Worm (Caenorhabditis elegans) whole organism, L4 larva: ENCODE measurements around the gene npr-18.
A peak's percentile ranks its signal among the peaks of the same experiment; 100 is the strongest.

Experiments used
- F26F4.8 ChIP-seq: fragments of 200-800 bp; sonication (Bioruptor generic); conservative IDR thresholded peaks from 2 replicates; pipeline ENCODE4 v1.3.6; 2022; ENCODE audit warnings: missing genetic modification characterization, missing compliant biosample characterization
- F37D6.2 ChIP-seq: sonication (generic microtip); optimal IDR thresholded peaks from 2 replicates; lab custom pipeline; 2016; ENCODE audit warnings: mild to moderate bottlenecking, missing genetic modification characterization, missing compliant biosample characterization
- Y105C5A.15 ChIP-seq: fragments of 200-800 bp; sonication (Bioruptor generic); IDR thresholded peaks from 2 replicates; pipeline ENCODE4 v1.3.6; 2022; ENCODE audit warnings: missing genetic modification characterization, missing compliant biosample characterization
- Y5F2A.4 ChIP-seq: fragments of 200-800 bp; sonication (Bioruptor generic); optimal IDR thresholded peaks from 2 replicates; lab custom pipeline; 2018; ENCODE audit warnings: mild to moderate bottlenecking, missing genetic modification characterization, missing compliant biosample characterization
- aha-1 ChIP-seq: fragments of 150-350 bp; peaks from one replicate; lab custom pipeline; 2014; ENCODE audit warnings: missing biosample characterization, missing genetic modification characterization
- attf-4 ChIP-seq: sonication (generic microtip); optimal IDR thresholded peaks from 3 replicates; lab custom pipeline; 2017; ENCODE audit warnings: missing biosample characterization, missing genetic modification characterization
- ceh-62 ChIP-seq: sonication (generic microtip); optimal IDR thresholded peaks from 2 replicates; lab custom pipeline; 2017; ENCODE audit warnings: missing biosample characterization, missing genetic modification characterization
- ceh-82 ChIP-seq: sonication (generic microtip); optimal IDR thresholded peaks from 2 replicates; lab custom pipeline; 2017; ENCODE audit warnings: missing biosample characterization, missing genetic modification characterization
- ces-1 ChIP-seq: fragments of 150-350 bp; sonication (generic microtip); optimal IDR thresholded peaks from 4 replicates; lab custom pipeline; 2014; ENCODE audit warnings: missing biosample characterization, missing genetic modification reagents, missing genetic modification characterization
- daf-16 ChIP-seq, 3 experiments: sonication (generic microtip); optimal IDR thresholded peaks; 2 replicates each; lab custom pipeline; 2016 to 2017; ENCODE audit warnings: missing genetic modification characterization in 3 of 3, missing genetic modification reagents in 3 of 3, mild to moderate bottlenecking in 2 of 3, missing compliant biosample characterization in 2 of 3, missing biosample characterization in 1 of 3, moderate library complexity in 1 of 3
- daf-8 ChIP-seq: fragments of 200-800 bp; sonication (Bioruptor generic); IDR thresholded peaks from 2 replicates; pipeline ENCODE4 v1.3.6; 2022; ENCODE audit warnings: missing genetic modification characterization, missing compliant biosample characterization
- dmd-9 ChIP-seq: fragments of 200-800 bp; sonication (Bioruptor generic); IDR thresholded peaks from 2 replicates; pipeline ENCODE4 v1.3.6; 2022; ENCODE audit warnings: missing genetic modification reagents, missing genetic modification characterization, missing compliant biosample characterization
- dve-1 ChIP-seq: sonication (generic microtip); optimal IDR thresholded peaks from 2 replicates; lab custom pipeline; 2017; ENCODE audit warnings: antibody characterized with exemption, mild to moderate bottlenecking, missing genetic modification characterization, missing compliant biosample characterization; ENCODE audit not compliant: insufficient read depth
- fkh-10 ChIP-seq: fragments of 150-350 bp; optimal IDR thresholded peaks from 2 replicates; lab custom pipeline; 2014; ENCODE audit warnings: missing biosample characterization, missing genetic modification reagents, missing genetic modification characterization
- hlh-11 ChIP-seq: fragments of 200-800 bp; sonication (Bioruptor generic); optimal IDR thresholded peaks from 2 replicates; lab custom pipeline; 2018; ENCODE audit warnings: mild to moderate bottlenecking, missing genetic modification characterization, missing compliant biosample characterization
- hlh-30 ChIP-seq: sonication (generic microtip); optimal IDR thresholded peaks from 2 replicates; lab custom pipeline; 2017; ENCODE audit warnings: antibody characterized with exemption, mild to moderate bottlenecking, missing genetic modification characterization, missing compliant biosample characterization; ENCODE audit not compliant: insufficient read depth
- hmg-1.1 ChIP-seq: fragments of 200-800 bp; sonication (Bioruptor generic); IDR thresholded peaks from 2 replicates; pipeline ENCODE4 v1.3.6; 2022; ENCODE audit warnings: missing genetic modification reagents, missing genetic modification characterization, missing compliant biosample characterization
- lim-7 ChIP-seq: fragments of 200-800 bp; sonication (Bioruptor generic); IDR thresholded peaks from 2 replicates; pipeline ENCODE4 v1.3.6; 2022; ENCODE audit warnings: missing genetic modification characterization, missing compliant biosample characterization
- lin-1 ChIP-seq: fragments of 200-800 bp; sonication (Bioruptor generic); IDR thresholded peaks from 2 replicates; pipeline ENCODE4 v1.3.6; 2022; ENCODE audit warnings: missing genetic modification reagents, missing genetic modification characterization, missing compliant biosample characterization
- lsy-2 ChIP-seq, 2 experiments: fragments of 150-350 bp in 1 of 2; sonication (generic microtip) in 1 of 2; optimal IDR thresholded peaks; 2 replicates each; lab custom pipeline; 2014 to 2017; ENCODE audit warnings: missing biosample characterization in 2 of 2, missing genetic modification characterization in 2 of 2
- mdt-29 ChIP-seq: fragments of 200-800 bp; sonication (Bioruptor generic); IDR thresholded peaks from 2 replicates; pipeline ENCODE4 v1.3.6; 2022; ENCODE audit warnings: missing genetic modification reagents, missing genetic modification characterization, missing compliant biosample characterization
- mes-2 ChIP-seq: sonication (generic microtip); optimal IDR thresholded peaks from 2 replicates; lab custom pipeline; 2016; ENCODE audit warnings: missing genotype, mild to moderate bottlenecking, missing genetic modification characterization, missing compliant biosample characterization; ENCODE audit not compliant: poor library complexity, severe bottlenecking
- mxl-2 ChIP-seq: fragments of 200-800 bp; sonication (Bioruptor generic); conservative IDR thresholded peaks from 2 replicates; pipeline ENCODE4 v1.3.6; 2022; ENCODE audit warnings: missing genetic modification reagents, missing genetic modification characterization, missing compliant biosample characterization
- nhr-10 ChIP-seq: fragments of 150-350 bp; optimal IDR thresholded peaks from 2 replicates; lab custom pipeline; 2014; ENCODE audit warnings: missing biosample characterization, missing genetic modification characterization
- nhr-102 ChIP-seq: sonication (generic microtip); optimal IDR thresholded peaks from 2 replicates; lab custom pipeline; 2016; ENCODE audit warnings: mild to moderate bottlenecking, missing genetic modification characterization, moderate library complexity, missing compliant biosample characterization
- nhr-237 ChIP-seq: sonication (generic microtip); optimal IDR thresholded peaks from 2 replicates; lab custom pipeline; 2017; ENCODE audit warnings: missing biosample characterization, missing genetic modification characterization
- nhr-28 ChIP-seq: fragments of 150-350 bp; optimal IDR thresholded peaks from 2 replicates; lab custom pipeline; 2014; ENCODE audit warnings: missing biosample characterization, missing genetic modification characterization
- nhr-6 ChIP-seq: fragments of 150-350 bp; optimal IDR thresholded peaks from 2 replicates; lab custom pipeline; 2014; ENCODE audit warnings: missing biosample characterization, missing genetic modification characterization
- nhr-77 ChIP-seq: fragments of 150-350 bp; optimal IDR thresholded peaks from 2 replicates; lab custom pipeline; 2014; ENCODE audit warnings: missing biosample characterization, missing genetic modification characterization
- pha-4 ChIP-seq, 2 experiments: fragments of 150-350 bp in 1 of 2; fragments of 200-800 bp in 1 of 2; sonication (Bioruptor generic) in 1 of 2; IDR thresholded peaks in 1 of 2; optimal IDR thresholded peaks in 1 of 2; 2 replicates each; pipeline versions ENCODE4 v1.3.6 to Lab custom; 2014 to 2022; ENCODE audit warnings: missing genetic modification characterization in 2 of 2, missing genetic modification reagents in 2 of 2, missing biosample characterization in 1 of 2, missing compliant biosample characterization in 1 of 2
- pqm-1 ChIP-seq: sonication (generic microtip); optimal IDR thresholded peaks from 2 replicates; lab custom pipeline; 2017; ENCODE audit warnings: missing biosample characterization, missing genetic modification characterization
- saeg-2 ChIP-seq: fragments of 200-800 bp; sonication (Bioruptor generic); IDR thresholded peaks from 2 replicates; pipeline ENCODE4 v1.3.6; 2022; ENCODE audit warnings: missing genetic modification reagents, missing genetic modification characterization, missing compliant biosample characterization
- skn-1 ChIP-seq: fragments of 150-350 bp; optimal IDR thresholded peaks from 2 replicates; lab custom pipeline; 2014; ENCODE audit warnings: missing biosample characterization, missing genetic modification characterization
- spr-3 ChIP-seq: fragments of 200-800 bp; sonication (Bioruptor generic); optimal IDR thresholded peaks from 2 replicates; lab custom pipeline; 2018; ENCODE audit warnings: mild to moderate bottlenecking, missing genetic modification characterization, missing compliant biosample characterization
- tag-97 ChIP-seq: fragments of 200-800 bp; sonication (Bioruptor generic); IDR thresholded peaks from 2 replicates; pipeline ENCODE4 v1.3.6; 2022; ENCODE audit warnings: missing genetic modification characterization, missing compliant biosample characterization
- unc-130 ChIP-seq: sonication (generic microtip); optimal IDR thresholded peaks from 2 replicates; lab custom pipeline; 2016; ENCODE audit warnings: missing genetic modification reagents, missing genetic modification characterization, missing compliant biosample characterization
- unc-39 ChIP-seq: sonication (generic microtip); optimal IDR thresholded peaks from 2 replicates; lab custom pipeline; 2017; ENCODE audit warnings: missing biosample characterization, missing genetic modification characterization
- unc-62 ChIP-seq, 3 experiments: fragments of 150-350 bp in 1 of 3; sonication (generic microtip); optimal IDR thresholded peaks in 2 of 3; peaks in 1 of 3; 1 replicate in 1 of 3; 2 replicates in 2 of 3; lab custom pipeline; 2014 to 2017; ENCODE audit warnings: missing biosample characterization in 3 of 3, missing genetic modification characterization in 3 of 3, missing genetic modification reagents in 3 of 3, missing genotype in 1 of 3
- zip-2 ChIP-seq: fragments of 150-350 bp; optimal IDR thresholded peaks from 2 replicates; lab custom pipeline; 2014; ENCODE audit warnings: missing biosample characterization, missing genetic modification characterization

Gene npr-18

ce11 chrX:9697655-9698054, 7.1 kb downstream of the npr-18 start:
- TF ChIP-seq aha-1 (tag; lab: Kevin White, UChicago) (peak; percentile 10), lsy-2 (tag; optimal IDR thresholded peaks at IDR 0.05; lab: Kevin White, UChicago) (no peak)

- TF ChIP-seq saeg-2 (GFP tag; lab: Robert Waterston, UW) (no peak), nhr-102 (tag; lab: Kevin White, UChicago) (no peak), hlh-11 (no peak), lin-1 (GFP tag; lab: Robert Waterston, UW) (no peak), hlh-30 (tag; lab: Kevin White, UChicago) (no peak), ceh-62 (tag; lab: Kevin White, UChicago) (no peak), ceh-82 (no peak), nhr-77 (tag; lab: Kevin White, UChicago) (no peak), tag-97 (GFP tag; lab: Robert Waterston, UW) (no peak), pha-4 (GFP tag; IDR thresholded peaks at IDR 0.05; lab: Robert Waterston, UW) (no peak), pha-4 (tag; optimal IDR thresholded peaks at IDR 0.05; lab: Kevin White, UChicago) (no peak), daf-16 (GFP tag; optimal IDR thresholded peaks at IDR 0.05; lab: Kevin White, UChicago) (no peak), daf-16 (tag; optimal IDR thresholded peaks at IDR 0.05; lab: Kevin White, UChicago) (no peak), aha-1 (tag; lab: Kevin White, UChicago) (no peak)
These were observed 7.8 kb downstream of the npr-18 start, which contains the start of gene dyf-7 for ce11 chrX:9698359-9698758. TSS of gene dyf-7 (plus strand) at chrX:9698659.

- TF ChIP-seq Y5F2A.4 = no peak
- no peak for TF ChIP-seq mdt-29 (GFP tag; lab: Robert Waterston, UW)
- peak; percentile 22 for TF ChIP-seq aha-1 (tag; lab: Kevin White, UChicago)
- TF ChIP-seq Y105C5A.15 = no peak
- no peak for TF ChIP-seq lsy-2 (tag; optimal IDR thresholded peaks at IDR 0.05; lab: Kevin White, UChicago)
- no peak for TF ChIP-seq F37D6.2
- no peak for TF ChIP-seq saeg-2 (GFP tag; lab: Robert Waterston, UW)
These were observed 12.2 kb downstream of the npr-18 start for ce11 chrX:9702790-9703189.

ce11 chrX:9705257-9706035, 14.9 kb downstream of the npr-18 start:
- TF ChIP-seq aha-1 (tag; lab: Kevin White, UChicago) (peak; percentile 86), fkh-10 (GFP tag; lab: Kevin White, UChicago) (peak; percentile 37), nhr-28 (tag; lab: Kevin White, UChicago) (peak; percentile 50), dve-1 (tag; lab: Kevin White, UChicago) (peak; percentile 2), mes-2 (tag; lab: Kevin White, UChicago) (no peak), nhr-237 (tag; lab: Kevin White, UChicago) (no peak), pqm-1 (tag; lab: Kevin White, UChicago) (peak; percentile 35), ces-1 (GFP tag; lab: Kevin White, UChicago) (peak; percentile 40), daf-16 (GFP tag; optimal IDR thresholded peaks at IDR 0.05; lab: Kevin White, UChicago) (no peak), daf-16 (tag; optimal IDR thresholded peaks at IDR 0.05; lab: Kevin White, UChicago) (peak; percentile 96), hlh-30 (tag; lab: Kevin White, UChicago) (peak; percentile 18), daf-8 (GFP tag; lab: Robert Waterston, UW) (no peak), unc-62 (GFP tag; optimal IDR thresholded peaks at IDR 0.05 in 1 of 2; lab: Kevin White, UChicago) (peak in 1 of 2 experiments; percentile 77), unc-62 (tag; optimal IDR thresholded peaks at IDR 0.05; lab: Kevin White, UChicago) (no peak)

- no peak for TF ChIP-seq mes-2 (tag; lab: Kevin White, UChicago)
- TF ChIP-seq F26F4.8 (GFP tag; lab: Robert Waterston, UW) = no peak
- no peak for TF ChIP-seq nhr-10
- no peak for TF ChIP-seq Y105C5A.15
- TF ChIP-seq unc-130 (GFP tag; lab: Kevin White, UChicago) = no peak
- TF ChIP-seq hmg-1.1 (GFP tag; lab: Robert Waterston, UW) = no peak
- no peak for TF ChIP-seq attf-4 (tag; lab: Kevin White, UChicago)
- no peak for TF ChIP-seq zip-2 (tag; lab: Kevin White, UChicago)
- TF ChIP-seq skn-1 (tag; lab: Kevin White, UChicago) = no peak
- TF ChIP-seq mxl-2 = no peak
- no peak for TF ChIP-seq unc-39 (tag; lab: Kevin White, UChicago)
- no peak for TF ChIP-seq lim-7
- no peak for TF ChIP-seq dmd-9
- no peak for TF ChIP-seq nhr-6
- TF ChIP-seq spr-3 (GFP tag; lab: Kevin White, UChicago) = no peak
- TF ChIP-seq nhr-102 (tag; lab: Kevin White, UChicago) = no peak
- no peak for TF ChIP-seq daf-16 (GFP tag; optimal IDR thresholded peaks at IDR 0.05; lab: Kevin White, UChicago)
- no peak for TF ChIP-seq daf-16 (tag; optimal IDR thresholded peaks at IDR 0.05; lab: Kevin White, UChicago)
- TF ChIP-seq, all 104 proteins: peak for 0
These were observed 15.5 kb downstream of the npr-18 start, which contains the start of gene F15G9.1 for ce11 chrX:9706084-9706483. TSS of gene F15G9.1 (plus strand) at chrX:9706384.
